Worm (Caenorhabditis elegans) whole organism, late embryonic: Measurements from ENCODE around the gene gbh-1.

Source experiments
- T23F11.4 ChIP-seq: fragments of 200-800 bp; sonication (Bioruptor generic); optimal IDR thresholded peaks from 2 replicates; lab custom pipeline; 2018; ENCODE audit warnings: mild to moderate bottlenecking, missing genetic modification characterization, missing compliant biosample characterization
- ceh-31 ChIP-seq: sonication (generic microtip); optimal IDR thresholded peaks from 2 replicates; lab custom pipeline; 2016; ENCODE audit warnings: missing genetic modification characterization, missing compliant biosample characterization
- sox-4 ChIP-seq: sonication (generic microtip); optimal IDR thresholded peaks from 2 replicates; lab custom pipeline; 2017; ENCODE audit warnings: mild to moderate bottlenecking, missing genetic modification characterization, inconsistent platforms, missing compliant biosample characterization

ce11 chrII:10646901-10647566, 46.6 kb downstream of the gbh-1 start, which contains the start of gene M28.10:
- TF ChIP-seq ceh-31 (tag; lab: Kevin White, UChicago): no peak
- TF ChIP-seq T23F11.4: no peak
- no peak for TF ChIP-seq sox-4 (tag; lab: Kevin White, UChicago)
